Fruit fly (Drosophila melanogaster) whole organism, embryonic: ENCODE measurements around the gene CG2120.

Source experiments
- Abd-B ChIP-seq: fragments of 200-800 bp; sonication (Bioruptor generic); optimal IDR thresholded peaks from 2 replicates; lab custom pipeline; 2018; ENCODE audit warnings: missing biosample characterization, mild to moderate bottlenecking, missing genetic modification characterization, moderate library complexity
- Adf1 ChIP-seq: fragments of 200-800 bp; sonication (Bioruptor generic); IDR thresholded peaks from 2 replicates; pipeline ENCODE4 v1.3.6; 2022; ENCODE audit warnings: missing biosample characterization, missing genetic modification characterization
- B-H1 ChIP-seq: fragments of 200-800 bp; sonication (Bioruptor generic); IDR thresholded peaks from 3 replicates; pipeline ENCODE4 v1.3.6; 2022; ENCODE audit warnings: missing biosample characterization, missing genetic modification characterization
- CG10209 ChIP-seq: fragments of 200-800 bp; sonication (Bioruptor generic); optimal IDR thresholded peaks from 3 replicates; lab custom pipeline; 2017; ENCODE audit warnings: missing biosample characterization, mild to moderate bottlenecking, missing genetic modification characterization, missing genetic modification reagents
- CG11093 ChIP-seq: fragments of 200-800 bp; sonication (Bioruptor generic); IDR thresholded peaks from 3 replicates; pipeline ENCODE4 v1.3.6; 2022; ENCODE audit warnings: missing biosample characterization, missing genetic modification characterization
- CG13287 ChIP-seq: fragments of 200-800 bp; sonication (Bioruptor generic); IDR thresholded peaks from 2 replicates; pipeline ENCODE4 v1.3.6; 2022; ENCODE audit warnings: missing biosample characterization, missing genetic modification characterization; ENCODE audit not compliant: partially characterized antibody
- CG13775 ChIP-seq: fragments of 200-800 bp; sonication (Bioruptor generic); optimal IDR thresholded peaks from 3 replicates; lab custom pipeline; 2017; ENCODE audit warnings: missing biosample characterization, mild to moderate bottlenecking, missing genetic modification characterization
- CG15514 ChIP-seq: fragments of 200-800 bp; sonication (Bioruptor generic); optimal IDR thresholded peaks from 3 replicates; lab custom pipeline; 2017; ENCODE audit warnings: missing biosample characterization, missing genetic modification characterization, mild to moderate bottlenecking, moderate library complexity, missing genetic modification reagents
- CG15696 ChIP-seq: fragments of 200-800 bp; sonication (Bioruptor generic); optimal IDR thresholded peaks from 2 replicates; lab custom pipeline; 2019; ENCODE audit warnings: missing biosample characterization, mild to moderate bottlenecking, missing genetic modification characterization, moderate library complexity
- CG17612 ChIP-seq: fragments of 200-800 bp; sonication (Bioruptor generic); IDR thresholded peaks from 2 replicates; pipeline ENCODE4 v1.3.6; 2022; ENCODE audit warnings: missing biosample characterization, missing genetic modification characterization
- CG34376 ChIP-seq: fragments of 200-800 bp; sonication (Bioruptor generic); optimal IDR thresholded peaks from 2 replicates; lab custom pipeline; 2018; ENCODE audit warnings: missing biosample characterization, mild to moderate bottlenecking, missing genetic modification characterization
- CG7271 ChIP-seq: fragments of 200-800 bp; sonication (Bioruptor generic); optimal IDR thresholded peaks from 2 replicates; lab custom pipeline; 2018; ENCODE audit warnings: missing biosample characterization, mild to moderate bottlenecking, missing genetic modification characterization, moderate library complexity
- CG7357 ChIP-seq: fragments of 200-800 bp; sonication (Bioruptor generic); IDR thresholded peaks from 3 replicates; pipeline ENCODE4 v1.3.6; 2022; ENCODE audit warnings: missing biosample characterization, missing genetic modification characterization
- CG7839 ChIP-seq: fragments of 200-800 bp; sonication (Bioruptor generic); optimal IDR thresholded peaks from 3 replicates; lab custom pipeline; 2018; ENCODE audit warnings: missing biosample characterization, mild to moderate bottlenecking, missing genetic modification characterization, moderate library complexity
- CG9437 ChIP-seq: fragments of 200-800 bp; sonication (Bioruptor generic); optimal IDR thresholded peaks from 2 replicates; lab custom pipeline; 2018; ENCODE audit warnings: missing biosample characterization, mild to moderate bottlenecking, missing genetic modification characterization
- CG9609 ChIP-seq: fragments of 200-800 bp; sonication (Bioruptor generic); optimal IDR thresholded peaks from 3 replicates; lab custom pipeline; 2016; ENCODE audit warnings: missing biosample characterization, missing genetic modification characterization
- CG9932 ChIP-seq: fragments of 200-800 bp; sonication (Bioruptor generic); IDR thresholded peaks from 2 replicates; pipeline ENCODE4 v1.3.6; 2022; ENCODE audit warnings: missing biosample characterization, missing genetic modification characterization
- Drgx ChIP-seq: fragments of 200-800 bp; sonication (Bioruptor generic); IDR thresholded peaks from 2 replicates; pipeline ENCODE4 v1.3.6; 2022; ENCODE audit warnings: missing biosample characterization, missing genetic modification characterization
- E2f1 ChIP-seq: fragments of 200-800 bp; sonication (Bioruptor generic); IDR thresholded peaks from 2 replicates; pipeline ENCODE4 v1.3.6; 2022; ENCODE audit warnings: missing biosample characterization, missing genetic modification characterization
- HLHmδ ChIP-seq: fragments of 200-800 bp; sonication (Bioruptor generic); optimal IDR thresholded peaks from 2 replicates; lab custom pipeline; 2018; ENCODE audit warnings: missing biosample characterization, mild to moderate bottlenecking, missing genetic modification characterization, moderate library complexity
- Hr3 ChIP-seq: fragments of 200-800 bp; sonication (Bioruptor generic); optimal IDR thresholded peaks from 3 replicates; lab custom pipeline; 2016; ENCODE audit warnings: missing biosample characterization, missing genetic modification characterization
- Meics ChIP-seq: fragments of 200-800 bp; sonication (Bioruptor generic); optimal IDR thresholded peaks from 2 replicates; lab custom pipeline; 2017; ENCODE audit warnings: missing biosample characterization, mild to moderate bottlenecking, missing genetic modification characterization
- Myb ChIP-seq: fragments of 200-800 bp; sonication (Bioruptor generic); optimal IDR thresholded peaks from 2 replicates; lab custom pipeline; 2016; ENCODE audit warnings: missing biosample characterization, missing genetic modification characterization
- NC2β ChIP-seq: fragments of 200-800 bp; sonication (Bioruptor generic); optimal IDR thresholded peaks from 2 replicates; lab custom pipeline; 2016; ENCODE audit warnings: missing biosample characterization, missing genetic modification characterization
- Neu2 ChIP-seq: fragments of 200-800 bp; sonication (Bioruptor generic); optimal IDR thresholded peaks from 3 replicates; lab custom pipeline; 2016; ENCODE audit warnings: missing biosample characterization, missing genetic modification characterization, borderline replicate concordance
- Nf-YA ChIP-seq: fragments of 200-800 bp; sonication (Bioruptor generic); IDR thresholded peaks from 2 replicates; pipeline ENCODE4 v1.3.6; 2022; ENCODE audit warnings: missing biosample characterization, missing genetic modification characterization
- Sin3A ChIP-seq: fragments of >200 bp; optimal IDR thresholded peaks from 2 replicates; lab custom pipeline; 2018
- Stat92E ChIP-seq, 3 experiments: fragments of >200 bp in 2 of 3; fragments of 200-800 bp in 1 of 3; sonication (Bioruptor generic) in 1 of 3; optimal IDR thresholded peaks; 2 replicates each; lab custom pipeline; 2017 to 2019; ENCODE audit warnings: missing biosample characterization in 3 of 3, missing genetic modification characterization in 3 of 3, mild to moderate bottlenecking in 1 of 3, moderate library complexity in 1 of 3
- YL-1 ChIP-seq: fragments of 200-800 bp; sonication (Bioruptor generic); optimal IDR thresholded peaks from 3 replicates; lab custom pipeline; 2017; ENCODE audit warnings: missing biosample characterization, mild to moderate bottlenecking, missing genetic modification characterization
- abd-A ChIP-seq: fragments of 200-800 bp; sonication (Bioruptor generic); optimal IDR thresholded peaks from 3 replicates; lab custom pipeline; 2019; ENCODE audit warnings: missing biosample characterization, mild to moderate bottlenecking, missing genetic modification characterization, moderate library complexity
- cato ChIP-seq: fragments of 200-800 bp; sonication (Bioruptor generic); optimal IDR thresholded peaks from 2 replicates; lab custom pipeline; 2016; ENCODE audit warnings: missing biosample characterization, missing genetic modification characterization, borderline replicate concordance
- crc ChIP-seq: fragments of 200-800 bp; sonication (Bioruptor generic); optimal IDR thresholded peaks from 2 replicates; lab custom pipeline; 2016; ENCODE audit warnings: missing biosample characterization, missing genetic modification characterization
- ems ChIP-seq: fragments of 200-800 bp; sonication (Bioruptor generic); optimal IDR thresholded peaks from 3 replicates; lab custom pipeline; 2016; ENCODE audit warnings: missing biosample characterization, missing genetic modification characterization
- gsb ChIP-seq: fragments of 200-800 bp; sonication (Bioruptor generic); IDR thresholded peaks from 2 replicates; pipeline ENCODE4 v1.3.6; 2022; ENCODE audit warnings: missing biosample characterization, missing genetic modification characterization
- hkb ChIP-seq, 2 experiments: fragments of 200-800 bp in 1 of 2; fragments of >200 bp in 1 of 2; sonication (Bioruptor generic) in 1 of 2; IDR thresholded peaks in 1 of 2; optimal IDR thresholded peaks in 1 of 2; 2 replicates each; pipeline versions ENCODE4 v1.3.6 to Lab custom; 2017 to 2022; ENCODE audit warnings: missing biosample characterization in 1 of 2, missing genetic modification characterization in 1 of 2
- jing ChIP-seq: fragments of 200-800 bp; sonication (Bioruptor generic); optimal IDR thresholded peaks from 2 replicates; lab custom pipeline; 2018; ENCODE audit warnings: missing biosample characterization, mild to moderate bottlenecking, missing genetic modification characterization
- lab ChIP-seq: fragments of 200-800 bp; sonication (Bioruptor generic); optimal IDR thresholded peaks from 3 replicates; lab custom pipeline; 2017; ENCODE audit warnings: missing biosample characterization, missing genetic modification characterization, mild to moderate bottlenecking, moderate library complexity, missing genetic modification reagents
- lov ChIP-seq, 2 experiments: fragments of 200-800 bp in 1 of 2; fragments of >200 bp in 1 of 2; sonication (Bioruptor generic) in 1 of 2; IDR thresholded peaks in 1 of 2; optimal IDR thresholded peaks in 1 of 2; 2 replicates in 1 of 2; 3 replicates in 1 of 2; pipeline versions ENCODE4 v1.3.6 to Lab custom; 2017 to 2022; ENCODE audit warnings: missing biosample characterization in 1 of 2, missing genetic modification characterization in 1 of 2
- otp ChIP-seq: fragments of 200-800 bp; sonication (Bioruptor generic); IDR thresholded peaks from 3 replicates; pipeline ENCODE4, ENCODE4 v1.3.6; 2022; ENCODE audit warnings: missing biosample characterization, missing genetic modification characterization
- pfk ChIP-seq: fragments of 200-800 bp; sonication (Bioruptor generic); optimal IDR thresholded peaks from 2 replicates; lab custom pipeline; 2018; ENCODE audit warnings: missing biosample characterization, mild to moderate bottlenecking, missing genetic modification characterization, moderate library complexity
- repo ChIP-seq: fragments of 200-800 bp; sonication (Bioruptor generic); optimal IDR thresholded peaks from 2 replicates; lab custom pipeline; 2016; ENCODE audit warnings: missing biosample characterization, missing genetic modification characterization
- salm ChIP-seq: fragments of 200-800 bp; sonication (Bioruptor generic); optimal IDR thresholded peaks from 2 replicates; lab custom pipeline; 2018; ENCODE audit warnings: missing biosample characterization, mild to moderate bottlenecking, missing genetic modification characterization
- sc ChIP-seq, 3 experiments: fragments of >200 bp in 2 of 3; fragments of 200-800 bp in 1 of 3; sonication (Bioruptor generic) in 1 of 3; optimal IDR thresholded peaks; 2 replicates in 2 of 3; 3 replicates in 1 of 3; lab custom pipeline; 2017; ENCODE audit warnings: mild to moderate bottlenecking in 1 of 3, missing biosample characterization in 1 of 3, missing genetic modification characterization in 1 of 3, missing genetic modification reagents in 1 of 3
- slbo ChIP-seq: fragments of 200-800 bp; sonication (Bioruptor generic); IDR thresholded peaks from 2 replicates; pipeline ENCODE4 v1.3.6; 2022; ENCODE audit warnings: missing biosample characterization, missing genetic modification characterization
- sr ChIP-seq: fragments of 200-800 bp; sonication (Bioruptor generic); IDR thresholded peaks from 3 replicates; pipeline ENCODE4 v1.3.6; 2022; ENCODE audit warnings: missing biosample characterization, missing genetic modification characterization
- stc ChIP-seq: fragments of 200-800 bp; sonication (Bioruptor generic); IDR thresholded peaks from 2 replicates; pipeline ENCODE4 v1.3.6; 2022; ENCODE audit warnings: missing biosample characterization, missing genetic modification characterization
- twi ChIP-seq: fragments of 200-800 bp; optimal IDR thresholded peaks from 2 replicates; lab custom pipeline; 2019; ENCODE audit warnings: missing biosample characterization, mild to moderate bottlenecking, missing genetic modification characterization, moderate library complexity
- tx ChIP-seq: fragments of 200-800 bp; sonication (Bioruptor generic); optimal IDR thresholded peaks from 2 replicates; lab custom pipeline; 2016; ENCODE audit warnings: missing biosample characterization, missing genetic modification characterization
- yki ChIP-seq: fragments of >200 bp; optimal IDR thresholded peaks from 3 replicates; lab custom pipeline; 2018

Gene CG2120

DNA sequence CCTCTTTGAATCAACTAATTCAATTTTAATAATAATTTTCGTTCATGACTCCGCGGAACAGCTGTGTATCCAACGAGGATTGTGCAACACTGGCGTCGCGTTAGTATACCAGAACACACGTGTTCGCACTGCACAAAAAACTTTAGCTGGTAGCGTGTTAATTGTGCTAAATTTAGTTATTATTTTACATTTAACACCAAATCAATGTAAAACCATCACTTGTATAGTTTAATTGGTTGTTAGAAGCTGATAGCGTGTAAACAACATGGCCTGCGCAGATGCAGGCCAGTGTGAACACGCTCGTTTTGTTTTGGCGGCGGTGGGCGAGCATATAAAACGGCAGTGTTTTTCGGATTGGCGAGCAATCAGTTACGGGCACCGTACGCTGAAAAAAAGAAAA, 21.7 kb downstream of the CG2120 start, which contains the start of the genes Traf6 and GIIIspla2 (continued):
- TF ChIP-seq CG17612, result peak; percentile 27; the same call in 1 of the 2 replicates
- peak; percentile 59 for TF ChIP-seq CG13287 (GFP tag; lab: Robert Waterston, UW)
- peak; percentile 71 for TF ChIP-seq CG7839
- TF ChIP-seq CG9437 (GFP tag; lab: Kevin White, UChicago), result peak; percentile 70
- peak; percentile 59 for TF ChIP-seq B-H1
- 0 out of 2 replicates have a peak, but pooled peaks have one; percentile 17 for TF ChIP-seq Nf-YA (GFP tag; lab: Robert Waterston, UW)
- TF ChIP-seq CG15514, result peak; percentile 92
- peak; percentile 59 for TF ChIP-seq CG9609 (GFP tag; lab: Kevin White, UChicago)
- peak; percentile 43; the same call in 1 of the 3 replicates for TF ChIP-seq CG11093 (GFP tag; lab: Robert Waterston, UW)
- TF ChIP-seq NC2β (GFP tag; lab: Kevin White, UChicago), result peak; percentile 44
- peak; percentile 63 for TF ChIP-seq ems (GFP tag; lab: Kevin White, UChicago)
- TF ChIP-seq YL-1 (GFP tag; lab: Kevin White, UChicago), result peak; percentile 19
- no peak for TF ChIP-seq yki (lab: Kevin White, UChicago)
- peak; percentile 59; the same call in 1 of the 2 replicates for TF ChIP-seq stc
- TF ChIP-seq HLHmδ (GFP tag; lab: Kevin White, UChicago), result no peak
- TF ChIP-seq Stat92E (GFP tag; optimal IDR thresholded peaks at IDR 0.05; lab: Kevin White, UChicago), result no peak
- TF ChIP-seq CG34376 (GFP tag; lab: Kevin White, UChicago), result peak; percentile 42
- peak; percentile 38 for TF ChIP-seq tx
- peak; percentile 83 for TF ChIP-seq slbo (GFP tag; lab: Robert Waterston, UW)
- peak; percentile 8 for TF ChIP-seq cato (GFP tag; lab: Kevin White, UChicago)
- TF ChIP-seq CG7271 (tag; lab: Kevin White, UChicago), result no peak
- no peak for TF ChIP-seq lov (optimal IDR thresholded peaks at IDR 0.05; lab: Kevin White, UChicago)
- peak; percentile 63; the same call in 1 of the 3 replicates for TF ChIP-seq lov (GFP tag; IDR thresholded peaks at IDR 0.05; lab: Robert Waterston, UW)
- peak; percentile 67 for TF ChIP-seq Drgx (GFP tag; lab: Robert Waterston, UW)
- peak; percentile 72 for TF ChIP-seq CG10209 (GFP tag; lab: Kevin White, UChicago)
- peak; percentile 55 for TF ChIP-seq jing (GFP tag; lab: Kevin White, UChicago)
- peak; percentile 15 for TF ChIP-seq repo
- TF ChIP-seq CG13775 (GFP tag; lab: Kevin White, UChicago), result peak; percentile 78
- peak; percentile 75 for TF ChIP-seq Sin3A (lab: Kevin White, UChicago)
- TF ChIP-seq crc (GFP tag; lab: Kevin White, UChicago), result peak; percentile 23
- no peak for TF ChIP-seq abd-A (tag; lab: Kevin White, UChicago)
- peak; percentile 63 for TF ChIP-seq Myb (GFP tag; lab: Kevin White, UChicago)
- no peak for TF ChIP-seq Neu2
- TF ChIP-seq Hr3, result peak; percentile 78
- peak; percentile 81 for TF ChIP-seq E2f1 (GFP tag; lab: Robert Waterston, UW)
- 0 out of 3 replicates have a peak, but pooled peaks have one; percentile 24 for TF ChIP-seq otp (GFP tag; lab: Robert Waterston, UW)
- TF ChIP-seq pfk, result no peak
- peak; percentile 100 for TF ChIP-seq CG7357 (GFP tag; lab: Robert Waterston, UW)
- TF ChIP-seq sr, result no peak
- TF ChIP-seq Adf1 (GFP tag; lab: Robert Waterston, UW), result peak; percentile 48; the same call in 1 of the 2 replicates
- TF ChIP-seq twi, result peak; percentile 63
- TF ChIP-seq lab, result no peak
- peak; percentile 72 for TF ChIP-seq Abd-B (GFP tag; lab: Kevin White, UChicago)
- no peak for TF ChIP-seq sc (optimal IDR thresholded peaks at IDR 0.05; lab: Kevin White, UChicago)
- TF ChIP-seq sc (GFP tag; optimal IDR thresholded peaks at IDR 0.05; lab: Kevin White, UChicago), result no peak
- peak; percentile 85 for TF ChIP-seq CG9932 (GFP tag; lab: Robert Waterston, UW)
- TF ChIP-seq salm (tag; lab: Kevin White, UChicago), result peak; percentile 50
- TF ChIP-seq Meics (GFP tag; lab: Kevin White, UChicago), result peak; percentile 79
- TF ChIP-seq hkb (optimal IDR thresholded peaks at IDR 0.05; lab: Kevin White, UChicago), result no peak
- peak; percentile 71 for TF ChIP-seq hkb (GFP tag; IDR thresholded peaks at IDR 0.05; lab: Robert Waterston, UW)
- TF ChIP-seq gsb (GFP tag; lab: Robert Waterston, UW), result peak; percentile 57; the same call in 1 of the 2 replicates
- peak; percentile 65 for TF ChIP-seq CG15696 (tag; lab: Kevin White, UChicago)
